Fruit fly (Drosophila melanogaster): ENCODE results near the gene Tgi.

DNA sequence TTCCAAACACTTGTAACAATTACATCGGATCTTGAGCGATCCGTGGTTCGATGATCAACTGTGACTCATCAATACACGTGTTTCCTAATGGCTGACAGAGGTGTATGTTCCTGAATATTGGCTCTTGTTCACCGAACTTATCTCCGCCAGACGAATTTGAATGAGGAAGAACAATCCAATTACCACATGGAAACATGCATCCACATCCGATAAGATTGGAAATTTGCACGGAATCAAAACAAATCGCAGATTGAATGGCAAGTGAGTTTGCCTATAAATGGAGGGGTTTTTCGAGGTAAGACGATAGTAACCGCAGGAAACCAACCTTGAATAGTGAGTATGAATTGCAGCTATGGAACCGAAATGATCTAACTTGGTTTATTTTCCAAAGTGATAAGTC is 48.9 kb upstream of the Tgi start, which contains the start of gene CG10725:
- TF ChIP-seq Hr39 (GFP tag; optimal IDR thresholded peaks at IDR 0.05) (no peak), cyc (GFP tag; optimal IDR thresholded peaks at IDR 0.05) (no peak), Gug (GFP tag; IDR thresholded peaks at IDR 0.05) (no peak), CG8319 (GFP tag; optimal IDR thresholded peaks at IDR 0.05) (no peak), CG6792 (GFP tag; optimal IDR thresholded peaks at IDR 0.05) (no peak), CG15336 (GFP tag; IDR thresholded peaks at IDR 0.05) (no peak), Smox (GFP tag; optimal IDR thresholded peaks at IDR 0.05) (no peak), Blimp-1 (GFP tag; optimal IDR thresholded peaks at IDR 0.05) (no peak), CG11762 (GFP tag; optimal IDR thresholded peaks at IDR 0.05; ENCODE audit: insufficient read depth) (no peak), Hr38 (GFP tag; optimal IDR thresholded peaks at IDR 0.05) (no peak), acj6 (GFP tag; optimal IDR thresholded peaks at IDR 0.05) (no peak), dsx (GFP tag; optimal IDR thresholded peaks at IDR 0.05; ENCODE audit: poor library complexity, severe bottlenecking) (no peak)

Data from whole organism, prepupa.